Fruit fly (Drosophila melanogaster) whole organism, pupa: Measurements from ENCODE around the gene sit.

Experiments used
- CG10348 ChIP-seq: fragments of 200-800 bp; sonication (Bioruptor generic); IDR thresholded peaks from 2 replicates; pipeline ENCODE4 v1.3.6; 2022; ENCODE audit warnings: missing biosample characterization, missing genetic modification characterization
- CG12605 ChIP-seq: fragments of 200-800 bp; sonication (Bioruptor generic); IDR thresholded peaks from 2 replicates; pipeline ENCODE4 v1.3.6; 2022; ENCODE audit warnings: missing biosample characterization, missing genetic modification characterization
- CG13204 ChIP-seq: fragments of 200-800 bp; sonication (Bioruptor generic); optimal IDR thresholded peaks from 2 replicates; lab custom pipeline; 2018; ENCODE audit warnings: missing biosample characterization, mild to moderate bottlenecking, missing genetic modification characterization, moderate library complexity
- CG14655 ChIP-seq: fragments of 200-800 bp; sonication (Bioruptor generic); optimal IDR thresholded peaks from 3 replicates; lab custom pipeline; 2017; ENCODE audit warnings: mild to moderate bottlenecking, missing biosample characterization, missing genetic modification reagents, missing genetic modification characterization
- CG15710 ChIP-seq: fragments of 200-800 bp; sonication (Bioruptor generic); optimal IDR thresholded peaks from 2 replicates; lab custom pipeline; 2018; ENCODE audit warnings: missing biosample characterization, mild to moderate bottlenecking, missing genetic modification characterization, moderate library complexity
- CG17806 ChIP-seq: fragments of 200-800 bp; sonication (Bioruptor generic); optimal IDR thresholded peaks from 2 replicates; lab custom pipeline; 2018; ENCODE audit warnings: missing biosample characterization, mild to moderate bottlenecking, missing genetic modification characterization, moderate library complexity
- CG32121 ChIP-seq: fragments of 200-800 bp; sonication (Bioruptor generic); IDR thresholded peaks from 2 replicates; pipeline ENCODE4 v1.3.6; 2022; ENCODE audit warnings: missing biosample characterization, missing genetic modification characterization
- CG4496 ChIP-seq: fragments of 200-800 bp; sonication (Bioruptor generic); IDR thresholded peaks from 3 replicates; pipeline ENCODE4 v1.3.6; 2022; ENCODE audit warnings: missing biosample characterization, missing genetic modification characterization
- CG8159 ChIP-seq: fragments of 200-800 bp; sonication (Bioruptor generic); optimal IDR thresholded peaks from 3 replicates; lab custom pipeline; 2018; ENCODE audit warnings: missing biosample characterization, mild to moderate bottlenecking, missing genetic modification characterization, moderate library complexity
- CG8301 ChIP-seq: fragments of 200-800 bp; sonication (Bioruptor generic); optimal IDR thresholded peaks from 2 replicates; lab custom pipeline; 2018; ENCODE audit warnings: missing biosample characterization, mild to moderate bottlenecking, missing genetic modification characterization
- CG9948 ChIP-seq: fragments of 200-800 bp; sonication (Bioruptor generic); optimal IDR thresholded peaks from 2 replicates; lab custom pipeline; 2018; ENCODE audit warnings: missing biosample characterization, mild to moderate bottlenecking, missing genetic modification characterization, moderate library complexity
- D1 ChIP-seq: fragments of 200-800 bp; sonication (Bioruptor generic); optimal IDR thresholded peaks from 2 replicates; lab custom pipeline; 2018; ENCODE audit warnings: missing biosample characterization, mild to moderate bottlenecking, missing genetic modification characterization, moderate library complexity
- EcR ChIP-seq: fragments of 200-800 bp; sonication (Bioruptor generic); optimal IDR thresholded peaks from 3 replicates; lab custom pipeline; 2019; ENCODE audit warnings: missing biosample characterization, missing genetic modification characterization, mild to moderate bottlenecking, moderate library complexity, missing genetic modification reagents
- Ets98B ChIP-seq: fragments of 200-800 bp; sonication (Bioruptor generic); IDR thresholded peaks from 2 replicates; pipeline ENCODE4 v1.3.6; 2022; ENCODE audit warnings: missing biosample characterization, missing genetic modification characterization
- Pif1A ChIP-seq: fragments of 200-800 bp; sonication (Bioruptor generic); optimal IDR thresholded peaks from 3 replicates; lab custom pipeline; 2016; ENCODE audit warnings: missing biosample characterization, missing genetic modification characterization
- Pif1B ChIP-seq: fragments of 200-800 bp; sonication (Bioruptor generic); optimal IDR thresholded peaks from 3 replicates; lab custom pipeline; 2016; ENCODE audit warnings: missing biosample characterization, missing genetic modification characterization
- Snoo ChIP-seq: fragments of 200-800 bp; sonication (Bioruptor generic); optimal IDR thresholded peaks from 3 replicates; lab custom pipeline; 2017; ENCODE audit warnings: missing biosample characterization, mild to moderate bottlenecking, missing genetic modification characterization, inconsistent platforms
- fd96Ca ChIP-seq: fragments of 200-800 bp; sonication (Bioruptor generic); IDR thresholded peaks from 3 replicates; pipeline ENCODE4 v1.3.6; 2022; ENCODE audit warnings: missing biosample characterization, missing genetic modification characterization
- rn ChIP-seq: fragments of 200-800 bp; sonication (Bioruptor generic); IDR thresholded peaks from 2 replicates; pipeline ENCODE4 v1.3.6; 2022; ENCODE audit warnings: missing biosample characterization, missing genetic modification characterization

Gene sit

dm6 chr3R:22524344-22525072, 37.9 kb downstream of the sit start:
- TF ChIP-seq EcR (GFP tag; lab: Kevin White, UChicago) (peak; percentile 91), CG12605 (GFP tag; lab: Robert Waterston, UW) (no peak), CG32121 (GFP tag; lab: Robert Waterston, UW) (no peak)

- TF ChIP-seq CG8159 (tag; lab: Kevin White, UChicago) = no peak
- no peak for TF ChIP-seq CG8301 (tag; lab: Kevin White, UChicago)
- no peak for TF ChIP-seq Pif1B (GFP tag; lab: Kevin White, UChicago)
- TF ChIP-seq CG10348 (GFP tag; lab: Robert Waterston, UW) = no peak
- no peak for TF ChIP-seq D1 (tag; lab: Kevin White, UChicago)
- TF ChIP-seq CG15710 = no peak
- no peak for TF ChIP-seq Ets98B
Observed at dm6 chr3R:22522859-22523258, 39.5 kb downstream of the sit start.

dm6 chr3R:22522042-22522441, 40.3 kb downstream of the sit start:
- TF ChIP-seq CG13204 (GFP tag; lab: Kevin White, UChicago) = no peak
- no peak for TF ChIP-seq D1 (tag; lab: Kevin White, UChicago)
- no peak for TF ChIP-seq CG4496 (GFP tag; lab: Robert Waterston, UW)
- TF ChIP-seq Ets98B = no peak
- no peak for TF ChIP-seq CG10348 (GFP tag; lab: Robert Waterston, UW)
- TF ChIP-seq CG32121 (GFP tag; lab: Robert Waterston, UW) = no peak
- no peak for TF ChIP-seq Pif1B (GFP tag; lab: Kevin White, UChicago)
- TF ChIP-seq CG17806 (tag; lab: Kevin White, UChicago) = no peak
- TF ChIP-seq CG15710 = no peak
- no peak for TF ChIP-seq fd96Ca

dm6 chr3R:22520481-22520880, 41.9 kb downstream of the sit start:
- no peak for TF ChIP-seq CG32121 (GFP tag; lab: Robert Waterston, UW)
- TF ChIP-seq CG8159 (tag; lab: Kevin White, UChicago) = no peak
- no peak for TF ChIP-seq CG17806 (tag; lab: Kevin White, UChicago)
- no peak for TF ChIP-seq Pif1A (GFP tag; lab: Kevin White, UChicago)
- TF ChIP-seq rn (GFP tag; lab: Robert Waterston, UW) = no peak
- no peak for TF ChIP-seq fd96Ca

dm6 chr3R:22518760-22519159, 43.6 kb downstream of the sit start:
- TF ChIP-seq D1 (tag; lab: Kevin White, UChicago) = no peak
- TF ChIP-seq CG15710 = no peak
- no peak for TF ChIP-seq Snoo (tag; lab: Kevin White, UChicago)
- TF ChIP-seq CG17806 (tag; lab: Kevin White, UChicago) = no peak
- TF ChIP-seq CG32121 (GFP tag; lab: Robert Waterston, UW) = no peak
- TF ChIP-seq CG8159 (tag; lab: Kevin White, UChicago) = no peak
- no peak for TF ChIP-seq rn (GFP tag; lab: Robert Waterston, UW)

dm6 chr3R:22518285-22518684, 44.1 kb downstream of the sit start:
- no peak for TF ChIP-seq CG9948 (tag; lab: Kevin White, UChicago)
- no peak for TF ChIP-seq Pif1B (GFP tag; lab: Kevin White, UChicago)
- TF ChIP-seq CG4496 (GFP tag; lab: Robert Waterston, UW) = no peak
- no peak for TF ChIP-seq CG8301 (tag; lab: Kevin White, UChicago)
- no peak for TF ChIP-seq CG32121 (GFP tag; lab: Robert Waterston, UW)
- no peak for TF ChIP-seq EcR (GFP tag; lab: Kevin White, UChicago)
- no peak for TF ChIP-seq D1 (tag; lab: Kevin White, UChicago)
- TF ChIP-seq CG10348 (GFP tag; lab: Robert Waterston, UW) = no peak
- TF ChIP-seq rn (GFP tag; lab: Robert Waterston, UW) = no peak
- TF ChIP-seq CG13204 (GFP tag; lab: Kevin White, UChicago) = no peak
- no peak for TF ChIP-seq fd96Ca
- no peak for TF ChIP-seq Ets98B
- no peak for TF ChIP-seq CG8159 (tag; lab: Kevin White, UChicago)
- no peak for TF ChIP-seq Pif1A (GFP tag; lab: Kevin White, UChicago)
- no peak for TF ChIP-seq CG14655 (GFP tag; lab: Kevin White, UChicago)
- no peak for TF ChIP-seq CG12605 (GFP tag; lab: Robert Waterston, UW)

- no peak for TF ChIP-seq fd96Ca
- TF ChIP-seq EcR (GFP tag; lab: Kevin White, UChicago) = no peak
- no peak for TF ChIP-seq Ets98B
- peak; percentile 6 for TF ChIP-seq CG8159 (tag; lab: Kevin White, UChicago)
- peak; percentile 14 for TF ChIP-seq CG14655 (GFP tag; lab: Kevin White, UChicago)
Observed at dm6 chr3R:22515384-22515783, 47.0 kb downstream of the sit start.
